Fruit fly (Drosophila melanogaster) Kc167 (cell line): Measurements from ENCODE around the gene CG6885.

ENCODE experiments used
- Myc ChIP-seq: fragments of >200 bp; optimal IDR thresholded peaks from 2 replicates; lab custom pipeline; 2017; ENCODE audit warnings: missing external identifiers
- Sin3A ChIP-seq: fragments of >200 bp; optimal IDR thresholded peaks from 2 replicates; lab custom pipeline; 2018; ENCODE audit warnings: missing external identifiers
- h ChIP-seq: fragments of >200 bp; optimal IDR thresholded peaks from 3 replicates; lab custom pipeline; 2018; ENCODE audit warnings: missing external identifiers
- psq ChIP-seq: fragments of >200 bp; optimal IDR thresholded peaks from 2 replicates; lab custom pipeline; 2017; ENCODE audit warnings: missing external identifiers
- ttk ChIP-seq: sonication (Bioruptor generic); optimal IDR thresholded peaks from 2 replicates; lab custom pipeline; 2017; ENCODE audit warnings: missing external identifiers

- TF ChIP-seq psq (lab: Kevin White, UChicago) = no peak
- TF ChIP-seq ttk (lab: Kevin White, UChicago) = no peak
- no peak for TF ChIP-seq h (lab: Kevin White, UChicago)
- no peak for TF ChIP-seq Myc (lab: Kevin White, UChicago)
- no peak for TF ChIP-seq Sin3A (lab: Kevin White, UChicago)
Observed at dm6 chr3L:18753827-18754226, 9.5 kb downstream of the CG6885 start.
